Fruit fly (Drosophila melanogaster) whole organism, larva: ENCODE data around the gene sff.

Source experiments
- noc ChIP-seq: fragments of 200-800 bp; sonication (Bioruptor generic); optimal IDR thresholded peaks from 3 replicates; lab custom pipeline; 2019; ENCODE audit warnings: missing biosample characterization, mild to moderate bottlenecking, missing genetic modification characterization, moderate library complexity

The sff gene

dm6 chr3L:15906262-15906661 lies 18.4 kb downstream of the sff start:
- no peak for TF ChIP-seq noc

DNA sequence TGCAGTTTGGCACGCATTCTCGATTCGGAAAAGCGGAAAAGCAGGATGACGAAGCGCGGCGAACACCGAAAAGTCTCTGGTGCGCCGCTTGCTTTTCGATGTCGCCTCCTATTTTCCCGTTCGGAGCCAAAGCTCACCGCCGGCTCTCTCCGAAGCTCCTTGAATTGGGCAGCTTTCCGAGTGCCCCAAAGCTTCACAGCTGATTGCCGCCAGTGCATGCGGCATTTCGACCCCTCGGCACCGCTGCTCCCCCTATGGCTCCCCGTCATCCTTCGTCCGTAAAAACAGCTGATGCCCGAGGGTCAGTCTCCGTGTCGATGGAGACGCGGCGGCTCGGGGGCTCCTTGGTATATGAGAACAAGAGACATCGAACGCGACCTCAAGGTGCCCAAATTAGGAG lies 25.7 kb downstream of the sff start, which contains the start of gene pHCl-1:
pHCl-1 (minus strand) TSS at position 78 of the 400 bp plus-strand sequence.
- TF ChIP-seq noc, result no peak

DNA sequence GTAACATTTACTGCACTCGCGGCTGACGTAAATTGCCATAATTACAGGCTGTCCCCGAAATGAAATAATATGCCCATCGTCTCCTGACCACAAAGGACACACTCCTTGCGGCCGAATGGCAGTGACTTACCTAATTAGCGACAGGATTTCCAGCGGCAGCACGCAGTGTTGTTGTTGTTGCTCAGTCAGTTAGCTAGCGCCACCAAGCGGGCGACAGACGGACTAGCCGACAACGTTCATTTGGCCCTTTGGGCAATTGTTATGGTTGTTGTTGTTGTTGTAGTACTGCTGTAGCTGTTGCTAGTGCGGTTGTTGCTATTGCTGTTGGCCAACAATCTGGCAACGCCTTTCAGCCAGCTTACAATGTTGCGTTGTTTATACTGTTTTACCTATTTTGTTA lies 31.2 kb downstream of the sff start:
- TF ChIP-seq noc, result no peak

dm6 chr3L:15877520-15877919 lies 47.1 kb downstream of the sff start:
- TF ChIP-seq noc, result no peak

DNA sequence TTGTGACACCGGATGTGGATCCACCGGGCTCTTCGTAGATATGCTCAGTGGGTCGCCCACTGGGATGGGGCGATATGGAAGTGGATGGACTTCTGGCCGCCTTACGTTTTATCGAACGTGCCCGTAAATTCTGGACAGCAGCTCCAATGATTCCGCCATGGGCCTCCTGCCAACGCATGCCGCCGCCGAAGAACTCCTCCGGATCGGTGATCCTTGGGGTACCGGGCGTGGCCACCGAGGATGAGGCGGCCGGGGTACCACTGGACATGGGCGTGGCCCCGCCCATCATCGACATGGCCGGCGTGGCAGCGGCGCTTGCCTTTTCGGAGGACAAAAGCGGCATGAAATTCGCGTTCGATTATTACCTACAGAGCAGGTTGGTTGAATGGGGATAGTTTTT lies 68.6 kb downstream of the sff start:
- no peak for TF ChIP-seq noc
